Fruit fly (Drosophila melanogaster): ENCODE data around the gene CG10681.

Gene CG10681

dm6 chr3L:12495312-12495725 lies 6.0 kb upstream of the CG10681 start (continued):
- TF ChIP-seq ranshi (GFP tag; IDR thresholded peaks at IDR 0.05), result no peak
- no peak for TF ChIP-seq BtbVII (GFP tag; optimal IDR thresholded peaks at IDR 0.05)
- no peak for TF ChIP-seq CG8359 (GFP tag; optimal IDR thresholded peaks at IDR 0.05; ENCODE audit: borderline replicate concordance)
- peak; percentile 8 for TF ChIP-seq mam (GFP tag; optimal IDR thresholded peaks at IDR 0.05)
- TF ChIP-seq Spps (tag; optimal IDR thresholded peaks at IDR 0.05), result no peak
- no peak for TF ChIP-seq CG12942 (GFP tag; optimal IDR thresholded peaks at IDR 0.05)
- no peak for TF ChIP-seq ken (GFP tag; IDR thresholded peaks at IDR 0.05)
- no peak for TF ChIP-seq klu (GFP tag; IDR thresholded peaks at IDR 0.05)
- peak; percentile 39 for TF ChIP-seq CG9437 (GFP tag; optimal IDR thresholded peaks at IDR 0.05)
- no peak for TF ChIP-seq Gsc (GFP tag; IDR thresholded peaks at IDR 0.05)
- no peak for TF ChIP-seq tx (GFP tag; optimal IDR thresholded peaks at IDR 0.05)
- TF ChIP-seq Nf-YC (tag; optimal IDR thresholded peaks at IDR 0.05), result peak; percentile 36
- no peak for TF ChIP-seq HmgD (GFP tag; optimal IDR thresholded peaks at IDR 0.05)
- TF ChIP-seq CG15269 (tag; optimal IDR thresholded peaks at IDR 0.05), result peak; percentile 49
- no peak for TF ChIP-seq Hey (tag; optimal IDR thresholded peaks at IDR 0.05)
- TF ChIP-seq lola (GFP tag; optimal IDR thresholded peaks at IDR 0.05), result peak in 1 of 3 experiments; percentile 42
- peak; percentile 39 for TF ChIP-seq CG2875 (GFP tag; optimal IDR thresholded peaks at IDR 0.05)
- peak; percentile 20 for TF ChIP-seq CG18476 (GFP tag; optimal IDR thresholded peaks at IDR 0.05)
- no peak for TF ChIP-seq E2f1 (GFP tag; IDR thresholded peaks at IDR 0.05)
- TF ChIP-seq CG8388 (GFP tag; optimal IDR thresholded peaks at IDR 0.05), result peak; percentile 48
- TF ChIP-seq CG10654 (GFP tag; optimal IDR thresholded peaks at IDR 0.05), result peak; percentile 35
- TF ChIP-seq CG32767 (GFP tag; IDR thresholded peaks at IDR 0.05), result no peak
- peak; percentile 30 for TF ChIP-seq CG6813 (GFP tag; optimal IDR thresholded peaks at IDR 0.05)
- no peak for TF ChIP-seq ab (GFP tag; optimal IDR thresholded peaks at IDR 0.05)
- no peak for TF ChIP-seq Side (GFP tag; optimal IDR thresholded peaks at IDR 0.05)
- peak; percentile 46 for TF ChIP-seq tap (tag; optimal IDR thresholded peaks at IDR 0.05)
- TF ChIP-seq HHEX (GFP tag; optimal IDR thresholded peaks at IDR 0.05), result peak; percentile 8
- TF ChIP-seq Hsf (GFP tag; optimal IDR thresholded peaks at IDR 0.05), result peak; percentile 33
- 0 out of 2 replicates have a peak, but pooled peaks have one; percentile 27 for TF ChIP-seq Ptx1 (GFP tag; IDR thresholded peaks at IDR 0.05)
- peak; percentile 55 for TF ChIP-seq dmrt99B (tag; optimal IDR thresholded peaks at IDR 0.05)
- TF ChIP-seq ATbp (GFP tag; optimal IDR thresholded peaks at IDR 0.05), result peak; percentile 24
- peak; percentile 11 for TF ChIP-seq CG16815 (GFP tag; optimal IDR thresholded peaks at IDR 0.05)
- peak; percentile 45 for TF ChIP-seq CG1233 (GFP tag; optimal IDR thresholded peaks at IDR 0.05)
- no peak for TF ChIP-seq repo (GFP tag; optimal IDR thresholded peaks at IDR 0.05)
- no peak for TF ChIP-seq gfzf (GFP tag; optimal IDR thresholded peaks at IDR 0.05)
- TF ChIP-seq Camta (GFP tag; optimal IDR thresholded peaks at IDR 0.05), result no peak
- no peak for TF ChIP-seq twi (tag; optimal IDR thresholded peaks at IDR 0.05)
- peak; percentile 51 for TF ChIP-seq CG13296 (GFP tag; optimal IDR thresholded peaks at IDR 0.05)
- peak; percentile 46 for TF ChIP-seq CG17829 (tag; optimal IDR thresholded peaks at IDR 0.05)
- TF ChIP-seq nom (GFP tag; optimal IDR thresholded peaks at IDR 0.05), result peak; percentile 79
- peak; percentile 13 for TF ChIP-seq CG13775 (GFP tag; optimal IDR thresholded peaks at IDR 0.05)
- no peak for TF ChIP-seq CG14860 (GFP tag; IDR thresholded peaks at IDR 0.05; ENCODE audit: partially characterized antibody)
- TF ChIP-seq CG3281 (GFP tag; optimal IDR thresholded peaks at IDR 0.05), result peak; percentile 47
- no peak for TF ChIP-seq dimm (GFP tag; IDR thresholded peaks at IDR 0.05)
- TF ChIP-seq CrebB (tag; optimal IDR thresholded peaks at IDR 0.05), result no peak
- TF ChIP-seq CG2116 (GFP tag; optimal IDR thresholded peaks at IDR 0.05), result no peak
- TF ChIP-seq CG12219 (GFP tag; optimal IDR thresholded peaks at IDR 0.05), result peak; percentile 47
- no peak for TF ChIP-seq Hmr (GFP tag; optimal IDR thresholded peaks at IDR 0.05)
- no peak for TF ChIP-seq CG4328 (GFP tag; optimal IDR thresholded peaks at IDR 0.05)
- peak; percentile 32 for TF ChIP-seq unpg (GFP tag; optimal IDR thresholded peaks at IDR 0.05)
